Fruit fly (Drosophila melanogaster): ENCODE data around the gene rtp.

The rtp gene

dm6 chr3R:5237215-5237614 lies at the start of gene rtp:
Gene rtp (minus strand): TSS chr3R:5237315.
- TF ChIP-seq psq (optimal IDR thresholded peaks at IDR 0.05) (no peak), Dll (optimal IDR thresholded peaks at IDR 0.05) (no peak), CG8478 (optimal IDR thresholded peaks at IDR 0.05) (no peak), pan (optimal IDR thresholded peaks at IDR 0.05) (no peak), usp (GFP tag; optimal IDR thresholded peaks at IDR 0.05) (no peak), EcR (GFP tag; optimal IDR thresholded peaks at IDR 0.05) (no peak)

- no peak for TF ChIP-seq pan (optimal IDR thresholded peaks at IDR 0.05)
- TF ChIP-seq EcR (GFP tag; optimal IDR thresholded peaks at IDR 0.05) = no peak
- TF ChIP-seq usp (GFP tag; optimal IDR thresholded peaks at IDR 0.05) = no peak
- TF ChIP-seq Dll (optimal IDR thresholded peaks at IDR 0.05) = no peak
- TF ChIP-seq CG8478 (optimal IDR thresholded peaks at IDR 0.05) = no peak
- no peak for TF ChIP-seq psq (optimal IDR thresholded peaks at IDR 0.05)
Observed at dm6 chr3R:5285937-5286336, 48.8 kb upstream of the rtp start.

- TF ChIP-seq pan (optimal IDR thresholded peaks at IDR 0.05) (no peak), Dll (optimal IDR thresholded peaks at IDR 0.05) (no peak), CG8478 (optimal IDR thresholded peaks at IDR 0.05) (no peak)
Observed at dm6 chr3R:5283360-5283963, 46.3 kb upstream of the rtp start.

dm6 chr3R:5282755-5283359 lies 45.7 kb upstream of the rtp start:
- TF ChIP-seq EcR (GFP tag; optimal IDR thresholded peaks at IDR 0.05) = no peak
- peak; percentile 69 for TF ChIP-seq psq (optimal IDR thresholded peaks at IDR 0.05)

dm6 chr3R:5281094-5281493 lies 44.0 kb upstream of the rtp start:
- TF ChIP-seq CG8478 (optimal IDR thresholded peaks at IDR 0.05) (no peak), psq (optimal IDR thresholded peaks at IDR 0.05) (no peak), pan (optimal IDR thresholded peaks at IDR 0.05) (peak; percentile 53), EcR (GFP tag; optimal IDR thresholded peaks at IDR 0.05) (no peak), Dll (optimal IDR thresholded peaks at IDR 0.05) (no peak)

- TF ChIP-seq CG8478 (optimal IDR thresholded peaks at IDR 0.05) (no peak), usp (GFP tag; optimal IDR thresholded peaks at IDR 0.05) (no peak), pan (optimal IDR thresholded peaks at IDR 0.05) (no peak), EcR (GFP tag; optimal IDR thresholded peaks at IDR 0.05) (no peak), Dll (optimal IDR thresholded peaks at IDR 0.05) (no peak), psq (optimal IDR thresholded peaks at IDR 0.05) (no peak)
Observed at dm6 chr3R:5280380-5280779, 43.3 kb upstream of the rtp start.

- TF ChIP-seq usp (GFP tag; optimal IDR thresholded peaks at IDR 0.05) (no peak), Dll (optimal IDR thresholded peaks at IDR 0.05) (no peak), EcR (GFP tag; optimal IDR thresholded peaks at IDR 0.05) (no peak), pan (optimal IDR thresholded peaks at IDR 0.05) (no peak), CG8478 (optimal IDR thresholded peaks at IDR 0.05) (no peak), psq (optimal IDR thresholded peaks at IDR 0.05) (no peak)
Observed at dm6 chr3R:5279609-5280164, 42.6 kb upstream of the rtp start.

dm6 chr3R:5278627-5279026 lies 41.5 kb upstream of the rtp start:
- TF ChIP-seq EcR (GFP tag; optimal IDR thresholded peaks at IDR 0.05) = no peak
- no peak for TF ChIP-seq usp (GFP tag; optimal IDR thresholded peaks at IDR 0.05)
- no peak for TF ChIP-seq CG8478 (optimal IDR thresholded peaks at IDR 0.05)
- TF ChIP-seq Dll (optimal IDR thresholded peaks at IDR 0.05) = no peak
- TF ChIP-seq psq (optimal IDR thresholded peaks at IDR 0.05) = no peak
- no peak for TF ChIP-seq pan (optimal IDR thresholded peaks at IDR 0.05)

dm6 chr3R:5277735-5278134 lies 40.6 kb upstream of the rtp start, which contains the start of gene CG31538:
Gene CG31538 (minus strand): TSS chr3R:5277835.
- no peak for TF ChIP-seq CG8478 (optimal IDR thresholded peaks at IDR 0.05)
- no peak for TF ChIP-seq EcR (GFP tag; optimal IDR thresholded peaks at IDR 0.05)
- TF ChIP-seq Dll (optimal IDR thresholded peaks at IDR 0.05) = no peak
- no peak for TF ChIP-seq pan (optimal IDR thresholded peaks at IDR 0.05)
- no peak for TF ChIP-seq psq (optimal IDR thresholded peaks at IDR 0.05)
- no peak for TF ChIP-seq usp (GFP tag; optimal IDR thresholded peaks at IDR 0.05)

dm6 chr3R:5270806-5271205 lies 33.7 kb upstream of the rtp start:
- TF ChIP-seq Dll (optimal IDR thresholded peaks at IDR 0.05) (no peak), psq (optimal IDR thresholded peaks at IDR 0.05) (no peak), usp (GFP tag; optimal IDR thresholded peaks at IDR 0.05) (no peak), EcR (GFP tag; optimal IDR thresholded peaks at IDR 0.05) (no peak), pan (optimal IDR thresholded peaks at IDR 0.05) (no peak)

- TF ChIP-seq CG8478 (optimal IDR thresholded peaks at IDR 0.05) (no peak), Dll (optimal IDR thresholded peaks at IDR 0.05) (no peak), pan (optimal IDR thresholded peaks at IDR 0.05) (no peak)
Observed at dm6 chr3R:5268495-5268894, 31.4 kb upstream of the rtp start.

- TF ChIP-seq usp (GFP tag; optimal IDR thresholded peaks at IDR 0.05) (no peak), pan (optimal IDR thresholded peaks at IDR 0.05) (no peak), psq (optimal IDR thresholded peaks at IDR 0.05) (no peak), EcR (GFP tag; optimal IDR thresholded peaks at IDR 0.05) (no peak), Dll (optimal IDR thresholded peaks at IDR 0.05) (no peak), CG8478 (optimal IDR thresholded peaks at IDR 0.05) (no peak)
Observed at dm6 chr3R:5266282-5266681, 29.2 kb upstream of the rtp start.
